Worm (Caenorhabditis elegans) whole organism, young adult: ENCODE results near the gene Y66H1A.5.
A peak's percentile ranks its signal among the peaks of the same experiment; 100 is the strongest.

Source experiments
- B0035.1 ChIP-seq: sonication (generic microtip); optimal IDR thresholded peaks from 2 replicates; lab custom pipeline; 2016; ENCODE audit warnings: missing genetic modification characterization, mild to moderate bottlenecking, missing compliant biosample characterization, missing genotype, missing genetic modification reagents
- B0336.3 ChIP-seq: fragments of 200-800 bp; sonication (Bioruptor generic); IDR thresholded peaks from 2 replicates; pipeline ENCODE4 v1.3.6; 2022; ENCODE audit warnings: missing genetic modification characterization, missing compliant biosample characterization
- C06A6.2 ChIP-seq: fragments of 200-800 bp; sonication (Bioruptor generic); conservative IDR thresholded peaks from 2 replicates; pipeline ENCODE4 v1.3.6; 2022; ENCODE audit warnings: missing genetic modification characterization, missing compliant biosample characterization
- F23B12.7 ChIP-seq: sonication (generic microtip); optimal IDR thresholded peaks from 2 replicates; lab custom pipeline; 2017; ENCODE audit warnings: missing genetic modification characterization, mild to moderate bottlenecking, missing compliant biosample characterization, antibody characterized with exemption, moderate library complexity; ENCODE audit not compliant: insufficient read depth
- F33H1.4 ChIP-seq: fragments of 200-800 bp; sonication (Bioruptor generic); IDR thresholded peaks from 2 replicates; pipeline ENCODE4 v1.3.6; 2022; ENCODE audit warnings: missing genetic modification reagents, missing genetic modification characterization, missing compliant biosample characterization
- F39B2.1 ChIP-seq: fragments of 200-800 bp; sonication (Bioruptor generic); IDR thresholded peaks from 2 replicates; pipeline ENCODE4 v1.3.6; 2022; ENCODE audit warnings: missing genetic modification reagents, missing genetic modification characterization, missing compliant biosample characterization
- F49E8.2 ChIP-seq: sonication (generic microtip); optimal IDR thresholded peaks from 3 replicates; lab custom pipeline; 2017; ENCODE audit warnings: missing genetic modification characterization, mild to moderate bottlenecking, missing compliant biosample characterization, antibody characterized with exemption, moderate library complexity; ENCODE audit not compliant: insufficient read depth
- K11D2.4 ChIP-seq: fragments of 200-800 bp; sonication (Bioruptor generic); IDR thresholded peaks from 2 replicates; pipeline ENCODE4 v1.3.6; 2022; ENCODE audit warnings: missing genetic modification reagents, missing genetic modification characterization, missing compliant biosample characterization
- Y95B8A.8 ChIP-seq: fragments of 200-800 bp; sonication (Bioruptor generic); IDR thresholded peaks from 2 replicates; pipeline ENCODE4 v1.3.6; 2022; ENCODE audit warnings: missing genetic modification reagents, missing genetic modification characterization, missing compliant biosample characterization
- akir-1 ChIP-seq: fragments of 200-800 bp; sonication (Bioruptor generic); optimal IDR thresholded peaks from 2 replicates; lab custom pipeline; 2018; ENCODE audit warnings: mild to moderate bottlenecking, missing genetic modification characterization, moderate library complexity, missing compliant biosample characterization
- attf-5 ChIP-seq: fragments of 200-800 bp; sonication (Bioruptor generic); optimal IDR thresholded peaks from 2 replicates; lab custom pipeline; 2018; ENCODE audit warnings: mild to moderate bottlenecking, missing genetic modification characterization, missing compliant biosample characterization
- cebp-1 ChIP-seq, 2 experiments: fragments of 200-800 bp in 1 of 2; sonication (Bioruptor generic) in 1 of 2; sonication (generic microtip) in 1 of 2; IDR thresholded peaks in 1 of 2; optimal IDR thresholded peaks in 1 of 2; 2 replicates each; pipeline versions ENCODE4 v1.3.6 to Lab custom; 2017 to 2022; ENCODE audit warnings: missing compliant biosample characterization in 2 of 2, missing genetic modification characterization in 2 of 2, mild to moderate bottlenecking in 1 of 2, missing genetic modification reagents in 1 of 2, moderate library complexity in 1 of 2
- chd-7 ChIP-seq: sonication (generic microtip); optimal IDR thresholded peaks from 2 replicates; lab custom pipeline; 2016; ENCODE audit warnings: mild to moderate bottlenecking, missing genetic modification characterization, moderate library complexity, missing compliant biosample characterization
- dpff-1 ChIP-seq: sonication (generic microtip); optimal IDR thresholded peaks from 2 replicates; lab custom pipeline; 2017; ENCODE audit warnings: mild to moderate bottlenecking, missing genetic modification characterization, missing compliant biosample characterization
- egl-18 ChIP-seq: fragments of 200-800 bp; sonication (Bioruptor generic); IDR thresholded peaks from 2 replicates; pipeline ENCODE4 v1.3.6; 2022; ENCODE audit warnings: missing genetic modification reagents, missing genetic modification characterization, missing compliant biosample characterization
- egrh-3 ChIP-seq: fragments of 200-800 bp; sonication (Bioruptor generic); IDR thresholded peaks from 2 replicates; pipeline ENCODE4 v1.3.6; 2022; ENCODE audit warnings: missing genetic modification reagents, missing genetic modification characterization, missing compliant biosample characterization
- ekl-4 ChIP-seq: fragments of 200-800 bp; sonication (Bioruptor generic); IDR thresholded peaks from 2 replicates; pipeline ENCODE4 v1.3.6; 2022; ENCODE audit warnings: missing genetic modification reagents, missing genetic modification characterization, missing compliant biosample characterization
- hrde-1 ChIP-seq: sonication (generic microtip); optimal IDR thresholded peaks from 2 replicates; lab custom pipeline; 2016; ENCODE audit warnings: missing genetic modification characterization, mild to moderate bottlenecking, missing compliant biosample characterization, moderate library complexity, missing genotype, missing genetic modification reagents, borderline replicate concordance
- let-607 ChIP-seq, 2 experiments: fragments of 200-800 bp in 1 of 2; sonication (Bioruptor generic) in 1 of 2; sonication (generic microtip) in 1 of 2; optimal IDR thresholded peaks; 2 replicates each; lab custom pipeline; 2016 to 2018; ENCODE audit warnings: mild to moderate bottlenecking in 2 of 2, missing compliant biosample characterization in 2 of 2, missing genetic modification characterization in 2 of 2, moderate library complexity in 2 of 2, missing genotype in 1 of 2
- lin-26 ChIP-seq: fragments of 200-800 bp; sonication (Bioruptor generic); IDR thresholded peaks from 2 replicates; pipeline ENCODE4 v1.3.6; 2022; ENCODE audit warnings: missing genetic modification reagents, missing genetic modification characterization, missing compliant biosample characterization
- lin-35 ChIP-seq, 3 experiments: fragments of 150-350 bp in 2 of 3; sonication (generic microtip) in 1 of 3; optimal IDR thresholded peaks; 2 replicates each; lab custom pipeline; 2014 to 2018; ENCODE audit warnings: missing biosample characterization in 3 of 3, missing genetic modification characterization in 3 of 3, missing genetic modification reagents in 3 of 3
- lin-54 ChIP-seq: fragments of 200-800 bp; sonication (Bioruptor generic); optimal IDR thresholded peaks from 2 replicates; lab custom pipeline; 2018; ENCODE audit warnings: mild to moderate bottlenecking, missing genetic modification characterization, missing compliant biosample characterization
- madf-6 ChIP-seq: fragments of 200-800 bp; sonication (Bioruptor generic); IDR thresholded peaks from 2 replicates; pipeline ENCODE4 v1.3.6; 2022; ENCODE audit warnings: missing genetic modification reagents, missing genetic modification characterization, missing compliant biosample characterization
- mes-4 ChIP-seq: sonication (generic microtip); optimal IDR thresholded peaks from 2 replicates; lab custom pipeline; 2016; ENCODE audit warnings: missing genotype, missing genetic modification characterization, missing compliant biosample characterization
- nfyb-1 ChIP-seq: fragments of 200-800 bp; sonication (Bioruptor generic); IDR thresholded peaks from 2 replicates; pipeline ENCODE4 v1.3.6; 2022; ENCODE audit warnings: missing genetic modification reagents, missing genetic modification characterization, missing compliant biosample characterization
- nhr-80 ChIP-seq: sonication (generic microtip); optimal IDR thresholded peaks from 2 replicates; lab custom pipeline; 2016; ENCODE audit warnings: missing genetic modification characterization, missing compliant biosample characterization
- repo-1 ChIP-seq: sonication (generic microtip); optimal IDR thresholded peaks from 2 replicates; lab custom pipeline; 2017; ENCODE audit warnings: mild to moderate bottlenecking, missing genetic modification characterization, missing compliant biosample characterization
- sdz-38 ChIP-seq: sonication (generic microtip); optimal IDR thresholded peaks from 2 replicates; lab custom pipeline; 2016; ENCODE audit warnings: missing genotype, missing genetic modification characterization, missing compliant biosample characterization
- snpc-1.1 ChIP-seq: sonication (generic microtip); optimal IDR thresholded peaks from 2 replicates; lab custom pipeline; 2017; ENCODE audit warnings: missing genetic modification characterization, mild to moderate bottlenecking, missing compliant biosample characterization, antibody characterized with exemption, moderate library complexity, missing genotype, missing genetic modification reagents; ENCODE audit not compliant: insufficient read depth
- snpc-1.3 ChIP-seq: sonication (generic microtip); optimal IDR thresholded peaks from 2 replicates; lab custom pipeline; 2017; ENCODE audit warnings: missing genetic modification characterization, mild to moderate bottlenecking, missing compliant biosample characterization, antibody characterized with exemption, moderate library complexity, missing genotype, missing genetic modification reagents; ENCODE audit not compliant: insufficient read depth
- snpc-3.4 ChIP-seq: sonication (generic microtip); optimal IDR thresholded peaks from 2 replicates; lab custom pipeline; 2017; ENCODE audit warnings: missing genetic modification characterization, mild to moderate bottlenecking, missing compliant biosample characterization, antibody characterized with exemption, moderate library complexity, missing genotype, missing genetic modification reagents
- snpc-4 ChIP-seq, 5 experiments: fragments of 150-350 bp in 1 of 5; sonication (generic microtip) in 4 of 5; optimal IDR thresholded peaks; 2 replicates each; lab custom pipeline; 2014 to 2018; ENCODE audit warnings: missing genetic modification characterization in 5 of 5, missing biosample characterization in 3 of 5, antibody characterized with exemption in 2 of 5, mild to moderate bottlenecking in 2 of 5, missing compliant biosample characterization in 2 of 5, missing genotype in 2 of 5, moderate library complexity in 2 of 5, missing genetic modification reagents in 1 of 5
- tbx-9 ChIP-seq: sonication (generic microtip); optimal IDR thresholded peaks from 2 replicates; lab custom pipeline; 2016; ENCODE audit warnings: borderline replicate concordance, missing genetic modification characterization, inconsistent platforms, missing compliant biosample characterization
- zfh-2 ChIP-seq: fragments of 200-800 bp; sonication (Bioruptor generic); conservative IDR thresholded peaks from 2 replicates; pipeline ENCODE4 v1.3.6; 2022; ENCODE audit warnings: missing genetic modification reagents, missing genetic modification characterization, missing compliant biosample characterization
- ztf-6 ChIP-seq: fragments of 200-800 bp; sonication (Bioruptor generic); IDR thresholded peaks from 2 replicates; pipeline ENCODE4 v1.3.6; 2022; ENCODE audit warnings: missing genetic modification reagents, missing genetic modification characterization, missing compliant biosample characterization

The Y66H1A.5 gene

ce11 chrIV:408892-409291 lies 20.0 kb downstream of the Y66H1A.5 start:
- no peak for TF ChIP-seq ekl-4 (GFP tag; lab: Robert Waterston, UW)
- no peak for TF ChIP-seq repo-1 (tag; lab: Kevin White, UChicago)
- peak; percentile 19 for TF ChIP-seq nhr-80 (tag; lab: Kevin White, UChicago)
- TF ChIP-seq, all 124 proteins: peak for 1

DNA sequence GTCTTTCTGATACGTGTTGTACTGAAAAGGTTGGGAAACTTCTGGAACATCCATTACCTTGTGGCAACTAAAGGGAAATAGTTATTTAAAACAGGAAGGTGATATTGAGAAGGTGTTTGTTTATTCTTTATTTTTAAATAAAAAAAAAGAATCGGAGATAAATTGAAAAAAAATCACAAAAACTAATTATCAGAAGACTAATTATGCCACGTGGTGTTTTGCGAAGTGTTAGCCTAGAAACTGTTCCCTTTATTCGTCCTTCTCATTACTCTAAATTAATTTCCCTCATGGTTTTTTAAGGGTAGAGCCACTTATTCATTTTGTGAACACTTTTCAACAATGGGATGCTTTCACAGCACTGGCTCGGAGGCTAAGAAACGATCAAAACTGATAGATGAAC lies 27.5 kb downstream of the Y66H1A.5 start, which contains the start of gene gpa-4:
gpa-4 (plus strand) TSS at position 301 of the 400 bp plus-strand sequence.
- TF ChIP-seq lin-26 (no peak), F39B2.1 (no peak), B0035.1 (tag; lab: Kevin White, UChicago) (no peak), akir-1 (GFP tag; lab: Kevin White, UChicago) (no peak), C06A6.2 (no peak), F23B12.7 (tag; lab: Kevin White, UChicago) (no peak), ztf-6 (GFP tag; lab: Robert Waterston, UW) (no peak), Y95B8A.8 (GFP tag; lab: Robert Waterston, UW) (no peak), snpc-4 (GFP tag; optimal IDR thresholded peaks at IDR 0.05; lab: Kevin White, UChicago) (no peak), snpc-4 (tag; optimal IDR thresholded peaks at IDR 0.05; lab: Kevin White, UChicago) (no peak), egl-18 (no peak), chd-7 (tag; lab: Kevin White, UChicago) (no peak), F33H1.4 (GFP tag; lab: Robert Waterston, UW) (no peak), egrh-3 (GFP tag; lab: Robert Waterston, UW) (no peak), F49E8.2 (tag; lab: Kevin White, UChicago) (no peak), sdz-38 (tag; lab: Kevin White, UChicago) (no peak)
- TF ChIP-seq, all 124 proteins: peak for 0

DNA sequence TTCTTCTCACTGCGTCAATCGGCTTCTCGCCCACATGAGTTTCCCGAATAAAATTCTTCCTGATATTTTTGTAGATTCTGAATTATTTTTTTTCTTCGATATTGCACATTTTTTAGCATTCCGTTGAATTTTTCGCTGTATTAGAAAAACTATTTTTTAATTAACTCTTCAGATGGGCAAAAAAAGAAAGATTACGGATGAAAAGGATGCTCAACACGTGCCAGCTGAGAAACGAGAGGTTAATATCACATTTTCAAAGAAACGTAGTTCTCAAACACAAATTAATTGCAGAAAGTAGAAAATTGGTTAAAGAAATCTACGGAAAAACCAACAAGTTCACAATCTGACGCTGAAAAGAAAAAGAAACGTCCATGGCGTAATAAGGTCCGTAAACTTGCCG lies 32.6 kb downstream of the Y66H1A.5 start, which contains the start of gene rrp-8:
rrp-8 (plus strand) TSS at position 173 of the 400 bp plus-strand sequence.
- TF ChIP-seq snpc-3.4 (tag; lab: Kevin White, UChicago) (peak; percentile 57), let-607 (tag; optimal IDR thresholded peaks at IDR 0.05; lab: Kevin White, UChicago) (no peak), madf-6 (GFP tag; lab: Robert Waterston, UW) (peak; percentile 17; the same call in 1 of the 2 replicates), dpff-1 (tag; lab: Kevin White, UChicago) (peak; percentile 31), nfyb-1 (GFP tag; lab: Robert Waterston, UW) (0 out of 2 replicates have a peak, but pooled peaks have one; percentile 43), snpc-1.3 (tag; lab: Kevin White, UChicago) (peak; percentile 52), attf-5 (no peak), ekl-4 (GFP tag; lab: Robert Waterston, UW) (peak; percentile 61; the same call in 1 of the 2 replicates), snpc-1.1 (peak; percentile 51), lin-35 (GFP tag; optimal IDR thresholded peaks at IDR 0.05; lab: Kevin White, UChicago) (peak in 1 of 3 experiments; percentile 32), hrde-1 (tag; lab: Kevin White, UChicago) (peak; percentile 66), mes-4 (tag; lab: Kevin White, UChicago) (no peak), zfh-2 (no peak), B0035.1 (tag; lab: Kevin White, UChicago) (peak; percentile 30), B0336.3 (GFP tag; lab: Robert Waterston, UW) (peak; percentile 32), lin-54 (GFP tag; lab: Kevin White, UChicago) (peak; percentile 16), K11D2.4 (GFP tag; lab: Robert Waterston, UW) (no peak), repo-1 (tag; lab: Kevin White, UChicago) (peak; percentile 26), tbx-9 (tag; lab: Kevin White, UChicago) (peak; percentile 3), cebp-1 (GFP tag; IDR thresholded peaks at IDR 0.05; lab: Robert Waterston, UW) (no peak), cebp-1 (tag; optimal IDR thresholded peaks at IDR 0.05; lab: Kevin White, UChicago) (peak; percentile 26)
